Worm (Caenorhabditis elegans): Measurements from ENCODE around the gene Y17G9B.2.
A peak's percentile ranks its signal among the peaks of the same experiment; 100 is the strongest.

The Y17G9B.2 gene

ce11 chrIV:4780129-4780528 lies 16.2 kb downstream of the Y17G9B.2 start, which contains the start of gene set-15:
Gene set-15 (minus strand): TSS chrIV:4780229.
- TF ChIP-seq nhr-10 (tag; optimal IDR thresholded peaks at IDR 0.05) (no peak), hif-1 (tag; optimal IDR thresholded peaks at IDR 0.05) (no peak), sdz-12 (GFP tag; optimal IDR thresholded peaks at IDR 0.05) (no peak), tag-97 (GFP tag; IDR thresholded peaks at IDR 0.05) (no peak), ceh-62 (tag; optimal IDR thresholded peaks at IDR 0.05) (no peak), F44E2.7 (GFP tag; IDR thresholded peaks at IDR 0.05) (no peak), F26F4.8 (GFP tag; conservative IDR thresholded peaks at IDR 0.05) (no peak), nhr-28 (tag; optimal IDR thresholded peaks at IDR 0.05) (no peak), arid-1 (GFP tag; conservative IDR thresholded peaks at IDR 0.05) (no peak), Y5F2A.4 (GFP tag; optimal IDR thresholded peaks at IDR 0.05) (no peak), lin-38 (GFP tag; IDR thresholded peaks at IDR 0.05) (no peak), T26A8.4 (GFP tag; IDR thresholded peaks at IDR 0.05) (no peak), zip-11 (GFP tag; IDR thresholded peaks at IDR 0.05) (no peak), F49E8.2 (tag; optimal IDR thresholded peaks at IDR 0.05; ENCODE audit: borderline replicate concordance) (no peak), ama-1 (optimal IDR thresholded peaks at IDR 0.05) (no peak)

ce11 chrIV:4781123-4781522 lies 17.2 kb downstream of the Y17G9B.2 start:
- TF ChIP-seq daf-16 (GFP tag; optimal IDR thresholded peaks at IDR 0.05) (no peak), daf-16 (tag; optimal IDR thresholded peaks at IDR 0.05) (peak; percentile 32), mdt-29 (GFP tag; IDR thresholded peaks at IDR 0.05) (0 out of 2 replicates have a peak, but pooled peaks have one; percentile 28), lin-29 (GFP tag; IDR thresholded peaks at IDR 0.05) (no peak), F26F4.8 (GFP tag; conservative IDR thresholded peaks at IDR 0.05) (no peak), ceh-20 (GFP tag; IDR thresholded peaks at IDR 0.05) (no peak), madf-5 (GFP tag; IDR thresholded peaks at IDR 0.05) (no peak), lim-7 (GFP tag; IDR thresholded peaks at IDR 0.05) (no peak), gei-8 (GFP tag; optimal IDR thresholded peaks at IDR 0.05) (no peak), nhr-28 (tag; optimal IDR thresholded peaks at IDR 0.05) (peak; percentile 47), ceh-44 (GFP tag; IDR thresholded peaks at IDR 0.05) (no peak), fkh-10 (GFP tag; optimal IDR thresholded peaks at IDR 0.05) (no peak), lin-1 (GFP tag; IDR thresholded peaks at IDR 0.05) (no peak), rbr-2 (tag; optimal IDR thresholded peaks at IDR 0.05) (no peak), nhr-42 (GFP tag; IDR thresholded peaks at IDR 0.05) (no peak), nhr-237 (tag; optimal IDR thresholded peaks at IDR 0.05) (no peak), F44E2.7 (GFP tag; IDR thresholded peaks at IDR 0.05) (no peak), mxl-2 (GFP tag; conservative IDR thresholded peaks at IDR 0.05) (no peak), ceh-62 (tag; optimal IDR thresholded peaks at IDR 0.05) (no peak), ztf-11 (tag; optimal IDR thresholded peaks at IDR 0.05) (no peak), daf-19 (GFP tag; conservative IDR thresholded peaks at IDR 0.05) (no peak), tra-1 (GFP tag; IDR thresholded peaks at IDR 0.05) (no peak), Y48G9A.11 (GFP tag; IDR thresholded peaks at IDR 0.05) (no peak), unc-62 (GFP tag; optimal IDR thresholded peaks at IDR 0.05 in 1 of 2) (peak in 1 of 2 experiments; percentile 97), unc-62 (tag; optimal IDR thresholded peaks at IDR 0.05) (no peak), aha-1 (tag) (no peak), hmg-1.1 (GFP tag; IDR thresholded peaks at IDR 0.05) (0 out of 2 replicates have a peak, but pooled peaks have one; percentile 37), dmd-6 (GFP tag; IDR thresholded peaks at IDR 0.05) (no peak), mep-1 (tag; optimal IDR thresholded peaks at IDR 0.05) (no peak), nhr-111 (GFP tag; optimal IDR thresholded peaks at IDR 0.05) (no peak), zfp-3 (GFP tag; conservative IDR thresholded peaks at IDR 0.05) (no peak), daf-8 (GFP tag; IDR thresholded peaks at IDR 0.05) (no peak), unc-39 (tag; optimal IDR thresholded peaks at IDR 0.05) (no peak), madf-9 (GFP tag; conservative IDR thresholded peaks at IDR 0.05) (no peak), ZK337.2 (GFP tag; IDR thresholded peaks at IDR 0.05) (no peak), dve-1 (tag; optimal IDR thresholded peaks at IDR 0.05; ENCODE audit: insufficient read depth) (peak; percentile 22), nhr-48 (tag; optimal IDR thresholded peaks at IDR 0.05) (no peak), nhr-77 (tag; optimal IDR thresholded peaks at IDR 0.05) (no peak), F10B5.3 (tag; optimal IDR thresholded peaks at IDR 0.05) (no peak), hlh-11 (tag; optimal IDR thresholded peaks at IDR 0.05) (peak; percentile 67)

Measured in whole organism, L4 larva.